Fruit fly (Drosophila melanogaster): Measurements from ENCODE around the gene CG9004.
A peak's percentile ranks its signal among the peaks of the same experiment; 100 is the strongest.

Gene CG9004

dm6 chr3L:2410869-2411268, 37.3 kb downstream of the CG9004 start (continued):
- TF ChIP-seq Vsx1 (GFP tag; optimal IDR thresholded peaks at IDR 0.05) (no peak), CG12769 (tag; optimal IDR thresholded peaks at IDR 0.05) (no peak), Gsc (GFP tag; IDR thresholded peaks at IDR 0.05) (no peak), kah (GFP tag; optimal IDR thresholded peaks at IDR 0.05) (no peak), her (GFP tag; optimal IDR thresholded peaks at IDR 0.05) (no peak), pum (GFP tag; optimal IDR thresholded peaks at IDR 0.05) (no peak), pfk (GFP tag; optimal IDR thresholded peaks at IDR 0.05) (no peak), CG3281 (GFP tag; optimal IDR thresholded peaks at IDR 0.05) (peak; percentile 41), lov (optimal IDR thresholded peaks at IDR 0.05) (no peak), lov (GFP tag; IDR thresholded peaks at IDR 0.05) (no peak), hbn (GFP tag; IDR thresholded peaks at IDR 0.05; ENCODE audit: partially characterized antibody) (no peak), Fer1 (GFP tag; optimal IDR thresholded peaks at IDR 0.05) (peak; percentile 61), odd (GFP tag; optimal IDR thresholded peaks at IDR 0.05) (no peak), lab (GFP tag; optimal IDR thresholded peaks at IDR 0.05) (peak; percentile 82), esg (GFP tag; conservative IDR thresholded peaks at IDR 0.05) (no peak), run (tag; optimal IDR thresholded peaks at IDR 0.05) (no peak), Lhr (GFP tag; optimal IDR thresholded peaks at IDR 0.05) (no peak), gce (GFP tag; IDR thresholded peaks at IDR 0.05) (no peak), CG7372 (GFP tag; IDR thresholded peaks at IDR 0.05) (no peak), CG9609 (GFP tag; optimal IDR thresholded peaks at IDR 0.05) (no peak), sens (GFP tag) (peak; percentile 26), Trl (optimal IDR thresholded peaks at IDR 0.05) (no peak), Trl (GFP tag; optimal IDR thresholded peaks at IDR 0.05) (no peak), lola (GFP tag; optimal IDR thresholded peaks at IDR 0.05) (no peak), bsh (GFP tag; optimal IDR thresholded peaks at IDR 0.05) (no peak), fd3F (GFP tag; optimal IDR thresholded peaks at IDR 0.05) (no peak), CG10543 (GFP tag; optimal IDR thresholded peaks at IDR 0.05) (no peak), CG15479 (GFP tag; optimal IDR thresholded peaks at IDR 0.05) (no peak), hb (GFP tag; IDR thresholded peaks at IDR 0.05; ENCODE audit: partially characterized antibody) (no peak), CG11456 (GFP tag; IDR thresholded peaks at IDR 0.05) (no peak), Antp (GFP tag; optimal IDR thresholded peaks at IDR 0.05) (no peak), dysf (GFP tag; IDR thresholded peaks at IDR 0.05) (peak; percentile 33; the same call in 1 of the 3 replicates), Dad (GFP tag; optimal IDR thresholded peaks at IDR 0.05) (no peak), CG12071 (GFP tag; optimal IDR thresholded peaks at IDR 0.05) (peak; percentile 14), bab2 (GFP tag; optimal IDR thresholded peaks at IDR 0.05) (peak; percentile 33), z (GFP tag; IDR thresholded peaks at IDR 0.05) (no peak), Hmr (GFP tag; optimal IDR thresholded peaks at IDR 0.05) (no peak), CG10366 (GFP tag; IDR thresholded peaks at IDR 0.05) (no peak), vvl (GFP tag; IDR thresholded peaks at IDR 0.05) (0 out of 2 replicates have a peak, but pooled peaks have one; percentile 11), sima (GFP tag; optimal IDR thresholded peaks at IDR 0.05) (no peak), ERR (GFP tag; optimal IDR thresholded peaks at IDR 0.05) (no peak), CG14014 (GFP tag; IDR thresholded peaks at IDR 0.05) (no peak), croc (GFP tag; conservative IDR thresholded peaks at IDR 0.05) (no peak), CG4854 (GFP tag; optimal IDR thresholded peaks at IDR 0.05) (no peak), CG5245 (GFP tag; optimal IDR thresholded peaks at IDR 0.05) (no peak), E2f2 (GFP tag; IDR thresholded peaks at IDR 0.05) (no peak), cg (GFP tag; optimal IDR thresholded peaks at IDR 0.05) (no peak), NC2α (GFP tag; optimal IDR thresholded peaks at IDR 0.05) (no peak), CG10654 (GFP tag; optimal IDR thresholded peaks at IDR 0.05) (no peak), en (GFP tag; optimal IDR thresholded peaks at IDR 0.05) (no peak), Xbp1 (GFP tag; optimal IDR thresholded peaks at IDR 0.05) (no peak), Lpt (GFP tag; optimal IDR thresholded peaks at IDR 0.05) (no peak), eve (GFP tag; optimal IDR thresholded peaks at IDR 0.05) (no peak)
